Fruit fly (Drosophila melanogaster) whole organism, embryonic: Measurements from ENCODE around the gene Dic4.
A peak's percentile ranks its signal among the peaks of the same experiment; 100 is the strongest.

ENCODE experiments used
- Atf-2 ChIP-seq: fragments of 200-800 bp; sonication (Bioruptor generic); optimal IDR thresholded peaks from 2 replicates; lab custom pipeline; 2016; ENCODE audit warnings: missing biosample characterization, missing genetic modification characterization
- CG10209 ChIP-seq: fragments of 200-800 bp; sonication (Bioruptor generic); optimal IDR thresholded peaks from 3 replicates; lab custom pipeline; 2017; ENCODE audit warnings: missing biosample characterization, mild to moderate bottlenecking, missing genetic modification characterization, missing genetic modification reagents
- CG12071 ChIP-seq: fragments of 200-800 bp; sonication (Bioruptor generic); optimal IDR thresholded peaks from 3 replicates; lab custom pipeline; 2018; ENCODE audit warnings: missing biosample characterization, mild to moderate bottlenecking, missing genetic modification characterization
- CG12104 ChIP-seq: fragments of 200-800 bp; sonication (Bioruptor generic); optimal IDR thresholded peaks from 3 replicates; lab custom pipeline; 2016; ENCODE audit warnings: missing biosample characterization, missing genetic modification characterization
- CG12155 ChIP-seq: fragments of 200-800 bp; sonication (Bioruptor generic); optimal IDR thresholded peaks from 3 replicates; lab custom pipeline; 2016; ENCODE audit warnings: missing biosample characterization, missing genetic modification characterization
- CG12299 ChIP-seq: fragments of 200-800 bp; sonication (Bioruptor generic); optimal IDR thresholded peaks from 2 replicates; lab custom pipeline; 2018; ENCODE audit warnings: missing biosample characterization, mild to moderate bottlenecking, missing genetic modification characterization
- CG12391 ChIP-seq: fragments of 200-800 bp; sonication (Bioruptor generic); optimal IDR thresholded peaks from 3 replicates; lab custom pipeline; 2018; ENCODE audit warnings: missing biosample characterization, mild to moderate bottlenecking, missing genetic modification characterization, moderate library complexity
- CG13296 ChIP-seq: fragments of 200-800 bp; sonication (Bioruptor generic); optimal IDR thresholded peaks from 3 replicates; lab custom pipeline; 2018; ENCODE audit warnings: missing biosample characterization, mild to moderate bottlenecking, missing genetic modification characterization
- CG14014 ChIP-seq: fragments of 200-800 bp; sonication (Bioruptor generic); IDR thresholded peaks from 2 replicates; pipeline ENCODE4 v1.3.6; 2022; ENCODE audit warnings: missing biosample characterization, missing genetic modification characterization
- CG2875 ChIP-seq: fragments of 200-800 bp; sonication (Bioruptor generic); optimal IDR thresholded peaks from 2 replicates; lab custom pipeline; 2017; ENCODE audit warnings: missing biosample characterization, mild to moderate bottlenecking, missing genetic modification characterization, missing genetic modification reagents
- CG30020 ChIP-seq: fragments of 200-800 bp; optimal IDR thresholded peaks from 2 replicates; lab custom pipeline; 2019; ENCODE audit warnings: missing biosample characterization, mild to moderate bottlenecking, missing genetic modification characterization, moderate library complexity
- CG32532 ChIP-seq: fragments of 200-800 bp; sonication (Bioruptor generic); IDR thresholded peaks from 2 replicates; pipeline ENCODE4 v1.3.6; 2022; ENCODE audit warnings: missing biosample characterization, missing genetic modification characterization
- CG32767 ChIP-seq: fragments of 200-800 bp; sonication (Bioruptor generic); IDR thresholded peaks from 2 replicates; pipeline ENCODE4 v1.3.6; 2022; ENCODE audit warnings: missing biosample characterization, missing genetic modification characterization
- CG42726 ChIP-seq: fragments of 200-800 bp; sonication (Bioruptor generic); IDR thresholded peaks from 2 replicates; pipeline ENCODE4 v1.3.6; 2022; ENCODE audit warnings: missing biosample characterization, missing genetic modification characterization; ENCODE audit not compliant: partially characterized antibody
- CG6765 ChIP-seq: fragments of 200-800 bp; sonication (Bioruptor generic); optimal IDR thresholded peaks from 3 replicates; lab custom pipeline; 2017; ENCODE audit warnings: missing biosample characterization, mild to moderate bottlenecking, missing genetic modification characterization
- CG7745 ChIP-seq: fragments of 200-800 bp; sonication (Bioruptor generic); optimal IDR thresholded peaks from 2 replicates; lab custom pipeline; 2018; ENCODE audit warnings: missing biosample characterization, mild to moderate bottlenecking, missing genetic modification characterization, moderate library complexity
- CG7987 ChIP-seq: fragments of 200-800 bp; sonication (Bioruptor generic); optimal IDR thresholded peaks from 2 replicates; lab custom pipeline; 2018; ENCODE audit warnings: missing biosample characterization, mild to moderate bottlenecking, missing genetic modification characterization, moderate library complexity
- CG8388 ChIP-seq: fragments of 200-800 bp; sonication (Bioruptor generic); optimal IDR thresholded peaks from 2 replicates; lab custom pipeline; 2019; ENCODE audit warnings: missing biosample characterization, mild to moderate bottlenecking, missing genetic modification characterization, moderate library complexity
- CG8944 ChIP-seq: fragments of 200-800 bp; sonication (Bioruptor generic); optimal IDR thresholded peaks from 3 replicates; lab custom pipeline; 2016; ENCODE audit warnings: missing biosample characterization, missing genetic modification characterization
- CG9876 ChIP-seq: fragments of 200-800 bp; sonication (Bioruptor generic); optimal IDR thresholded peaks from 2 replicates; lab custom pipeline; 2016; ENCODE audit warnings: missing biosample characterization, missing genetic modification characterization
- CG9932 ChIP-seq: fragments of 200-800 bp; sonication (Bioruptor generic); IDR thresholded peaks from 2 replicates; pipeline ENCODE4 v1.3.6; 2022; ENCODE audit warnings: missing biosample characterization, missing genetic modification characterization
- CoRest ChIP-seq: fragments of 200-800 bp; sonication (Bioruptor generic); optimal IDR thresholded peaks from 3 replicates; lab custom pipeline; 2018; ENCODE audit warnings: missing biosample characterization, mild to moderate bottlenecking, missing genetic modification characterization, moderate library complexity
- D19A ChIP-seq: fragments of 200-800 bp; optimal IDR thresholded peaks from 3 replicates; lab custom pipeline; 2019; ENCODE audit warnings: missing biosample characterization, mild to moderate bottlenecking, missing genetic modification characterization, moderate library complexity
- Dek ChIP-seq: fragments of 200-800 bp; sonication (Bioruptor generic); optimal IDR thresholded peaks from 3 replicates; lab custom pipeline; 2019; ENCODE audit warnings: missing biosample characterization, mild to moderate bottlenecking, missing genetic modification characterization, moderate library complexity
- Dfd ChIP-seq, 2 experiments: fragments of >200 bp; optimal IDR thresholded peaks; 2 replicates each; lab custom pipeline; 2017; ENCODE audit warnings: missing biosample characterization in 2 of 2, missing genetic modification characterization in 2 of 2
- Dref ChIP-seq: fragments of 200-800 bp; sonication (Bioruptor generic); IDR thresholded peaks from 2 replicates; pipeline ENCODE4 v1.3.6; 2022; ENCODE audit warnings: missing biosample characterization, missing genetic modification characterization
- Elba2 ChIP-seq: fragments of 200-800 bp; sonication (Bioruptor generic); optimal IDR thresholded peaks from 3 replicates; lab custom pipeline; 2016; ENCODE audit warnings: missing biosample characterization, missing genetic modification characterization
- Ets97D ChIP-seq: fragments of 200-800 bp; sonication (Bioruptor generic); optimal IDR thresholded peaks from 3 replicates; lab custom pipeline; 2016; ENCODE audit warnings: missing biosample characterization, missing genetic modification characterization
- Gsc ChIP-seq: fragments of 200-800 bp; sonication (Bioruptor generic); IDR thresholded peaks from 2 replicates; pipeline ENCODE4 v1.3.6; 2022; ENCODE audit warnings: missing biosample characterization, missing genetic modification characterization
- Med ChIP-seq: fragments of 200-800 bp; sonication (Bioruptor generic); peaks from one replicate; lab custom pipeline; 2016; ENCODE audit warnings: missing biosample characterization, missing genetic modification characterization, mild to moderate bottlenecking, inconsistent platforms, moderate library complexity
- Meics ChIP-seq: fragments of 200-800 bp; sonication (Bioruptor generic); optimal IDR thresholded peaks from 2 replicates; lab custom pipeline; 2017; ENCODE audit warnings: missing biosample characterization, mild to moderate bottlenecking, missing genetic modification characterization
- Neu2 ChIP-seq: fragments of 200-800 bp; sonication (Bioruptor generic); optimal IDR thresholded peaks from 3 replicates; lab custom pipeline; 2016; ENCODE audit warnings: missing biosample characterization, missing genetic modification characterization, borderline replicate concordance
- Nf-YA ChIP-seq: fragments of 200-800 bp; sonication (Bioruptor generic); IDR thresholded peaks from 2 replicates; pipeline ENCODE4 v1.3.6; 2022; ENCODE audit warnings: missing biosample characterization, missing genetic modification characterization
- Sox100B ChIP-seq: fragments of 200-800 bp; sonication (Bioruptor generic); optimal IDR thresholded peaks from 3 replicates; lab custom pipeline; 2018; ENCODE audit warnings: missing biosample characterization, mild to moderate bottlenecking, missing genetic modification characterization
- bab2 ChIP-seq: fragments of 200-800 bp; sonication (Bioruptor generic); optimal IDR thresholded peaks from 2 replicates; lab custom pipeline; 2016; ENCODE audit warnings: missing biosample characterization, missing genetic modification characterization
- bigmax ChIP-seq: fragments of 200-800 bp; sonication (Bioruptor generic); optimal IDR thresholded peaks from 2 replicates; lab custom pipeline; 2018; ENCODE audit warnings: missing biosample characterization, mild to moderate bottlenecking, missing genetic modification characterization
- br ChIP-seq: fragments of >200 bp; optimal IDR thresholded peaks from 2 replicates; lab custom pipeline; 2017
- croc ChIP-seq: fragments of 200-800 bp; sonication (Bioruptor generic); conservative IDR thresholded peaks from 3 replicates; pipeline ENCODE4 v1.3.6; 2022; ENCODE audit warnings: missing biosample characterization, missing genetic modification characterization
- dm ChIP-seq: fragments of 200-800 bp; sonication (Bioruptor generic); optimal IDR thresholded peaks from 3 replicates; lab custom pipeline; 2016; ENCODE audit warnings: missing biosample characterization, missing genetic modification characterization
- esg ChIP-seq: fragments of 200-800 bp; sonication (Bioruptor generic); conservative IDR thresholded peaks from 2 replicates; pipeline ENCODE4 v1.3.6; 2022; ENCODE audit warnings: missing biosample characterization, missing genetic modification characterization
- gce ChIP-seq: fragments of 200-800 bp; sonication (Bioruptor generic); IDR thresholded peaks from 3 replicates; pipeline ENCODE4 v1.3.6; 2022; ENCODE audit warnings: missing biosample characterization, missing genetic modification characterization
- hb ChIP-seq: fragments of 200-800 bp; sonication (Bioruptor generic); IDR thresholded peaks from 3 replicates; pipeline ENCODE4 v1.3.6; 2022; ENCODE audit warnings: missing biosample characterization, missing genetic modification characterization; ENCODE audit not compliant: partially characterized antibody
- lola ChIP-seq, 3 experiments: fragments of >200 bp in 2 of 3; fragments of 200-800 bp in 1 of 3; sonication (Bioruptor generic) in 1 of 3; optimal IDR thresholded peaks; 2 replicates each; lab custom pipeline; 2017 to 2019; ENCODE audit warnings: missing biosample characterization in 3 of 3, missing genetic modification characterization in 3 of 3, mild to moderate bottlenecking in 1 of 3, moderate library complexity in 1 of 3
- maf-S ChIP-seq: fragments of 200-800 bp; sonication (Bioruptor generic); optimal IDR thresholded peaks from 2 replicates; lab custom pipeline; 2016; ENCODE audit warnings: missing biosample characterization, missing genetic modification characterization
- p53 ChIP-seq: fragments of 200-800 bp; sonication (Bioruptor generic); optimal IDR thresholded peaks from 2 replicates; lab custom pipeline; 2016; ENCODE audit warnings: missing biosample characterization, missing genetic modification characterization
- pita ChIP-seq: fragments of 200-800 bp; sonication (Bioruptor generic); optimal IDR thresholded peaks from 2 replicates; lab custom pipeline; 2017; ENCODE audit warnings: missing biosample characterization, mild to moderate bottlenecking, missing genetic modification characterization
- pros ChIP-seq: fragments of 200-800 bp; sonication (Bioruptor generic); optimal IDR thresholded peaks from 3 replicates; lab custom pipeline; 2019; ENCODE audit warnings: missing biosample characterization, mild to moderate bottlenecking, missing genetic modification characterization, moderate library complexity
- ro ChIP-seq: fragments of 200-800 bp; sonication (Bioruptor generic); IDR thresholded peaks from 2 replicates; pipeline ENCODE4 v1.3.6; 2022; ENCODE audit warnings: missing biosample characterization, missing genetic modification characterization
- slou ChIP-seq: fragments of 200-800 bp; sonication (Bioruptor generic); optimal IDR thresholded peaks from 3 replicates; lab custom pipeline; 2016; ENCODE audit warnings: missing biosample characterization, missing genetic modification characterization
- stwl ChIP-seq: fragments of 200-800 bp; sonication (Bioruptor generic); optimal IDR thresholded peaks from 3 replicates; lab custom pipeline; 2018; ENCODE audit warnings: missing biosample characterization, mild to moderate bottlenecking, missing genetic modification characterization, moderate library complexity
- trem ChIP-seq: fragments of 200-800 bp; optimal IDR thresholded peaks from 3 replicates; lab custom pipeline; 2019; ENCODE audit warnings: missing biosample characterization, mild to moderate bottlenecking, missing genetic modification characterization, moderate library complexity
- vnd ChIP-seq: fragments of 200-800 bp; sonication (Bioruptor generic); IDR thresholded peaks from 3 replicates; pipeline ENCODE4 v1.3.6; 2022; ENCODE audit warnings: missing biosample characterization, missing genetic modification characterization; ENCODE audit not compliant: partially characterized antibody

Dic4 gene

dm6 chr3L:18672203-18672602 is 26.0 kb downstream of the Dic4 start (continued):
- TF ChIP-seq CoRest (no peak), esg (GFP tag; lab: Robert Waterston, UW) (no peak), CG9876 (GFP tag; lab: Kevin White, UChicago) (no peak), vnd (no peak), Meics (GFP tag; lab: Kevin White, UChicago) (peak; percentile 18), CG12071 (GFP tag; lab: Kevin White, UChicago) (no peak), CG7745 (tag; lab: Kevin White, UChicago) (no peak), Dref (peak; percentile 42), CG10209 (no peak), Ets97D (peak; percentile 46), gce (GFP tag; lab: Robert Waterston, UW) (no peak), CG12104 (GFP tag; lab: Kevin White, UChicago) (no peak), CG2875 (GFP tag; lab: Kevin White, UChicago) (no peak), CG8944 (no peak), Med (peak; percentile 84), D19A (no peak), Atf-2 (no peak), Elba2 (GFP tag; lab: Kevin White, UChicago) (peak; percentile 74), CG9932 (GFP tag; lab: Robert Waterston, UW) (peak; percentile 15; the same call in 1 of the 2 replicates), pros (GFP tag; lab: Kevin White, UChicago) (no peak), dm (peak; percentile 8), lola (GFP tag; optimal IDR thresholded peaks at IDR 0.05; lab: Kevin White, UChicago) (no peak), p53 (GFP tag; lab: Kevin White, UChicago) (no peak), CG8388 (GFP tag; lab: Kevin White, UChicago) (no peak), maf-S (GFP tag; lab: Kevin White, UChicago) (no peak), trem (tag; lab: Kevin White, UChicago) (peak; percentile 55), pita (GFP tag; lab: Kevin White, UChicago) (no peak), CG32532 (GFP tag; lab: Robert Waterston, UW) (peak; percentile 42; the same call in 1 of the 2 replicates), slou (GFP tag; lab: Kevin White, UChicago) (no peak), CG32767 (no peak), CG12391 (tag; lab: Kevin White, UChicago) (no peak), CG42726 (GFP tag; lab: Robert Waterston, UW) (no peak), Nf-YA (no peak), hb (GFP tag; lab: Robert Waterston, UW) (no peak), Dfd (GFP tag; optimal IDR thresholded peaks at IDR 0.05; lab: Kevin White, UChicago) (no peak), br (lab: Kevin White, UChicago) (no peak), CG6765 (GFP tag; lab: Kevin White, UChicago) (no peak), bigmax (GFP tag; lab: Kevin White, UChicago) (peak; percentile 64), stwl (tag; lab: Kevin White, UChicago) (peak; percentile 40), CG13296 (GFP tag; lab: Kevin White, UChicago) (no peak), Neu2 (GFP tag; lab: Kevin White, UChicago) (no peak), CG14014 (GFP tag; lab: Robert Waterston, UW) (no peak), croc (GFP tag; lab: Robert Waterston, UW) (no peak), CG12155 (GFP tag; lab: Kevin White, UChicago) (no peak), ro (GFP tag; lab: Robert Waterston, UW) (no peak), Dek (no peak), CG30020 (tag; lab: Kevin White, UChicago) (no peak), CG12299 (tag; lab: Kevin White, UChicago) (no peak), Gsc (GFP tag; lab: Robert Waterston, UW) (no peak), CG7987 (no peak), bab2 (GFP tag; lab: Kevin White, UChicago) (no peak), Sox100B (GFP tag; lab: Kevin White, UChicago) (no peak)
